Worm (Caenorhabditis elegans) whole organism, early embryonic: ENCODE data around the gene ldp-1.
A peak's percentile ranks its signal among the peaks of the same experiment; 100 is the strongest.

Experiments
- B0310.2 ChIP-seq: sonication (generic microtip); optimal IDR thresholded peaks from 2 replicates; lab custom pipeline; 2016; ENCODE audit warnings: mild to moderate bottlenecking, missing genetic modification characterization, missing compliant biosample characterization
- F13C5.2 ChIP-seq: sonication (generic microtip); optimal IDR thresholded peaks from 2 replicates; lab custom pipeline; 2017; ENCODE audit warnings: mild to moderate bottlenecking, missing genetic modification characterization, inconsistent platforms, missing compliant biosample characterization
- aly-1 ChIP-seq: sonication (generic microtip); optimal IDR thresholded peaks from 2 replicates; lab custom pipeline; 2016; ENCODE audit warnings: missing genetic modification characterization, missing compliant biosample characterization
- ama-1 ChIP-seq: fragments of 150-350 bp; optimal IDR thresholded peaks from 2 replicates; lab custom pipeline; 2014
- ceh-13 ChIP-seq: fragments of 200-800 bp; sonication (Bioruptor generic); optimal IDR thresholded peaks from 2 replicates; lab custom pipeline; 2018; ENCODE audit warnings: mild to moderate bottlenecking, missing genetic modification characterization, missing compliant biosample characterization
- ceh-36 ChIP-seq: sonication (generic microtip); optimal IDR thresholded peaks from 2 replicates; lab custom pipeline; 2016; ENCODE audit warnings: missing genetic modification characterization, inconsistent platforms, missing compliant biosample characterization
- ets-7 ChIP-seq: sonication (generic microtip); optimal IDR thresholded peaks from 2 replicates; lab custom pipeline; 2016; ENCODE audit warnings: missing genotype, missing genetic modification characterization, missing compliant biosample characterization
- flt-1 ChIP-seq: fragments of 200-800 bp; sonication (Bioruptor generic); IDR thresholded peaks from 2 replicates; pipeline ENCODE4 v1.3.6; 2022; ENCODE audit warnings: missing genetic modification characterization, missing compliant biosample characterization
- hmbx-1 ChIP-seq: sonication (generic microtip); optimal IDR thresholded peaks from 2 replicates; lab custom pipeline; 2016; ENCODE audit warnings: mild to moderate bottlenecking, missing genetic modification characterization, missing compliant biosample characterization
- hmg-4 ChIP-seq: fragments of 200-800 bp; sonication (Bioruptor generic); optimal IDR thresholded peaks from 2 replicates; lab custom pipeline; 2018; ENCODE audit warnings: mild to moderate bottlenecking, missing genetic modification characterization, missing compliant biosample characterization
- hnd-1 ChIP-seq: sonication (generic microtip); optimal IDR thresholded peaks from 2 replicates; lab custom pipeline; 2016; ENCODE audit warnings: missing genetic modification characterization, missing compliant biosample characterization
- pes-1 ChIP-seq: fragments of 200-800 bp; sonication (Bioruptor generic); IDR thresholded peaks from 2 replicates; pipeline ENCODE4 v1.3.6; 2022; ENCODE audit warnings: missing genetic modification reagents, missing genetic modification characterization, missing compliant biosample characterization
- scrt-1 ChIP-seq: fragments of 200-800 bp; sonication (Bioruptor generic); IDR thresholded peaks from 2 replicates; pipeline ENCODE4 v1.3.6; 2022; ENCODE audit warnings: missing genetic modification characterization, missing compliant biosample characterization
- sea-1 ChIP-seq: fragments of 200-800 bp; sonication (Bioruptor generic); conservative IDR thresholded peaks from 2 replicates; pipeline ENCODE4 v1.3.6; 2022; ENCODE audit warnings: missing genetic modification characterization, missing compliant biosample characterization
- tbx-11 ChIP-seq: fragments of 200-800 bp; sonication (Bioruptor generic); IDR thresholded peaks from 2 replicates; pipeline ENCODE4 v1.3.6; 2022; ENCODE audit warnings: missing genetic modification characterization, missing compliant biosample characterization
- tbx-37 ChIP-seq: fragments of 200-800 bp; sonication (Bioruptor generic); conservative IDR thresholded peaks from 2 replicates; pipeline ENCODE4 v1.3.6; 2022; ENCODE audit warnings: missing genetic modification reagents, missing genetic modification characterization, missing compliant biosample characterization
- tra-4 ChIP-seq: sonication (generic microtip); optimal IDR thresholded peaks from 2 replicates; lab custom pipeline; 2017; ENCODE audit warnings: missing genetic modification characterization, missing compliant biosample characterization

ldp-1 gene

ce11 chrV:2119529-2119928, 7.8 kb upstream of the ldp-1 start, which contains the start of gene F22F7.11:
Gene F22F7.11 (plus strand): TSS chrV:2119829.
- TF ChIP-seq flt-1 (GFP tag; lab: Robert Waterston, UW) (no peak), pes-1 (GFP tag; lab: Robert Waterston, UW) (no peak), tbx-37 (no peak), sea-1 (GFP tag; lab: Robert Waterston, UW) (no peak), ceh-36 (tag; lab: Kevin White, UChicago) (no peak), B0310.2 (no peak), F13C5.2 (no peak), hmg-4 (GFP tag; lab: Kevin White, UChicago) (no peak), tra-4 (tag; lab: Kevin White, UChicago) (no peak), hnd-1 (tag; lab: Kevin White, UChicago) (no peak), ama-1 (lab: Kevin White, UChicago) (no peak), aly-1 (tag; lab: Kevin White, UChicago) (no peak), hmbx-1 (tag; lab: Kevin White, UChicago) (no peak), tbx-11 (no peak), ceh-13 (GFP tag; lab: Kevin White, UChicago) (no peak)

- TF ChIP-seq tra-4 (tag; lab: Kevin White, UChicago) = no peak
- no peak for TF ChIP-seq ceh-36 (tag; lab: Kevin White, UChicago)
- no peak for TF ChIP-seq scrt-1 (GFP tag; lab: Robert Waterston, UW)
- no peak for TF ChIP-seq tbx-11
Measured at ce11 chrV:2121910-2122362, 5.4 kb upstream of the ldp-1 start, which contains the start of gene F22F7.8. Gene F22F7.8 (minus strand): TSS chrV:2121960.

ce11 chrV:2122517-2122916, 4.8 kb upstream of the ldp-1 start, which contains the start of gene F22F7.2:
Gene F22F7.2 (plus strand): TSS chrV:2122782.
- TF ChIP-seq ama-1 (lab: Kevin White, UChicago) (no peak), aly-1 (tag; lab: Kevin White, UChicago) (no peak), ets-7 (no peak), flt-1 (GFP tag; lab: Robert Waterston, UW) (no peak), F13C5.2 (no peak), hmg-4 (GFP tag; lab: Kevin White, UChicago) (no peak), hnd-1 (tag; lab: Kevin White, UChicago) (no peak), scrt-1 (GFP tag; lab: Robert Waterston, UW) (no peak)

ce11 chrV:2123164-2123563, 4.2 kb upstream of the ldp-1 start:
- TF ChIP-seq scrt-1 (GFP tag; lab: Robert Waterston, UW) (no peak), hmg-4 (GFP tag; lab: Kevin White, UChicago) (no peak), B0310.2 (no peak), ets-7 (no peak)

DNA sequence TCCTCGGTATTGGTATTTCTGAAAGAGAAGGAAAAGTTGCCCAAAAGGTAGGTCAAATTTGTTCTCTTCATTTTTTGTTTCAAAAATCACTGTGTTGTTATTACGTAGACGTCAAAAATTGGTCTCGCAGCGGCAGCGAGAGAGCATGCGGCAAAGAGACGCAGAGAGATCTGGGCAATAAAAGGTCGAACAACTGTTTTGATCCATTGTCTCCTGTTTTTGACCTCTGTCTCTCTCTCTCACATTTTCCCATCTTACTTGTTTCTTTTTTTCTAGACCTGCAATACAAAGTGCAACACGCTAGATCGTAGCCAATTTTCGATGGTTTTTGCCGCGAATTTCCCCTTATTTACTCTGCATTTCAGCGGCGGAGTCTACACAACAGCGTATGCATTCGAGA, 781 bp upstream of the ldp-1 start:
- TF ChIP-seq ceh-13 (GFP tag; lab: Kevin White, UChicago) (no peak), F13C5.2 (no peak), ceh-36 (tag; lab: Kevin White, UChicago) (no peak), sea-1 (GFP tag; lab: Robert Waterston, UW) (no peak), aly-1 (tag; lab: Kevin White, UChicago) (no peak), tbx-11 (no peak), scrt-1 (GFP tag; lab: Robert Waterston, UW) (no peak), hnd-1 (tag; lab: Kevin White, UChicago) (no peak), pes-1 (GFP tag; lab: Robert Waterston, UW) (no peak), hmg-4 (GFP tag; lab: Kevin White, UChicago) (no peak), ets-7 (no peak), hmbx-1 (tag; lab: Kevin White, UChicago) (no peak), B0310.2 (no peak), tra-4 (tag; lab: Kevin White, UChicago) (no peak), flt-1 (GFP tag; lab: Robert Waterston, UW) (no peak), tbx-37 (no peak), ama-1 (lab: Kevin White, UChicago) (no peak)

DNA sequence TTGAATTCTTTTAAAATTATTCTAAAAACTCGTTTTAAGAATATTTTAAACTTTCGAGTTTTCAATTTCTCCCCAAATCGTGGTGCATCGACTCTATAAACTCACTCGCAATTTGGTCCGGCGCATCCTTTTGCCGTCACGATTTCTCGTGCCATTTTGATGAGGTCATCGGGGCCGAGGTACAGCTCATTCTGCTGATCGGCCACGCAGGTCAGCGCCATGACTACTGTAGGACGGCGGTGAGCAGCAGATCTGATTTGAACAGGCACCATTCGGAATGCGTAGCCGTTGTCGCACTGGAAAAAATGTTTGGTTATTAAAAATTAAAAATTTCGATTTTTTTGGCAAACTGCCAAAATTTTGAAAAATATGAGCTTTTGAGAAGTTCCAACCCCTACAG, 5.3 kb downstream of the ldp-1 start:
- no peak for TF ChIP-seq flt-1 (GFP tag; lab: Robert Waterston, UW)
- no peak for TF ChIP-seq ets-7
- TF ChIP-seq ceh-36 (tag; lab: Kevin White, UChicago) = no peak
- TF ChIP-seq F13C5.2 = no peak
- no peak for TF ChIP-seq scrt-1 (GFP tag; lab: Robert Waterston, UW)

DNA sequence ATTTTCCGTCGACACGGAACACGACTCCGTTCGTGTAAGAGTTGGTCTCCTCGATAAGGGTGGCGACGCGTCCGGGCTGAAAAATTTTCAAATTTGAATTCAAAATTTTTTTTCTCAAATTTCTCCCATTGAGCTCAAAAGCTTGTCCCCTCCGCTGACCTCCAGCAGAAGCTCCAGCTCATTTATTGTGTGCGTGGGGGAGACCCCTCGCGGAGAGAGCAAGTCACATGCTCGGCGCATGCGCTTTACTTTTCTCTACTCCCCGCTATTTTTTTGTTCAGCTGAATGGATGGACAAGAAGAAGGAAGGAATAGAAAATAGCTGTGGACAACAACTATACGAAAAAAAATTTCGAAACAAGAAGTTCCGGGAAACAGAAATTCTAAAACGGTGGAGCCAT, 6.2 kb downstream of the ldp-1 start:
- TF ChIP-seq pes-1 (GFP tag; lab: Robert Waterston, UW) = 0 out of 2 replicates have a peak, but pooled peaks have one; percentile 34
- no peak for TF ChIP-seq aly-1 (tag; lab: Kevin White, UChicago)

- TF ChIP-seq ceh-36 (tag; lab: Kevin White, UChicago) (no peak), scrt-1 (GFP tag; lab: Robert Waterston, UW) (no peak), tra-4 (tag; lab: Kevin White, UChicago) (no peak), sea-1 (GFP tag; lab: Robert Waterston, UW) (no peak), tbx-11 (no peak), hmbx-1 (tag; lab: Kevin White, UChicago) (no peak), B0310.2 (no peak)
Measured at ce11 chrV:2134340-2134739, 7.0 kb downstream of the ldp-1 start.

ce11 chrV:2135323-2135722, 8.0 kb downstream of the ldp-1 start:
- TF ChIP-seq tbx-37 (no peak), ets-7 (no peak), ceh-13 (GFP tag; lab: Kevin White, UChicago) (no peak), hmbx-1 (tag; lab: Kevin White, UChicago) (no peak), sea-1 (GFP tag; lab: Robert Waterston, UW) (no peak), pes-1 (GFP tag; lab: Robert Waterston, UW) (no peak), B0310.2 (no peak), tbx-11 (no peak), hmg-4 (GFP tag; lab: Kevin White, UChicago) (no peak), tra-4 (tag; lab: Kevin White, UChicago) (no peak), ama-1 (lab: Kevin White, UChicago) (no peak), aly-1 (tag; lab: Kevin White, UChicago) (no peak), ceh-36 (tag; lab: Kevin White, UChicago) (no peak), flt-1 (GFP tag; lab: Robert Waterston, UW) (no peak), F13C5.2 (no peak)
